Fruit fly (Drosophila melanogaster) ovary, adult (tissue): ENCODE results near the gene CG13984.

Experiments used
- CG17801 ChIP-seq: fragments of 200-800 bp; optimal IDR thresholded peaks from 2 replicates; lab custom pipeline; 2019; ENCODE audit warnings: missing biosample characterization, mild to moderate bottlenecking, missing genetic modification characterization, moderate library complexity; ENCODE audit not compliant: partially characterized antibody

Gene CG13984

dm6 chr2L:6324386-6324744, 15.7 kb downstream of the CG13984 start:
- peak; percentile 89 for TF ChIP-seq CG17801 (GFP tag; lab: Kevin White, UChicago)

DNA sequence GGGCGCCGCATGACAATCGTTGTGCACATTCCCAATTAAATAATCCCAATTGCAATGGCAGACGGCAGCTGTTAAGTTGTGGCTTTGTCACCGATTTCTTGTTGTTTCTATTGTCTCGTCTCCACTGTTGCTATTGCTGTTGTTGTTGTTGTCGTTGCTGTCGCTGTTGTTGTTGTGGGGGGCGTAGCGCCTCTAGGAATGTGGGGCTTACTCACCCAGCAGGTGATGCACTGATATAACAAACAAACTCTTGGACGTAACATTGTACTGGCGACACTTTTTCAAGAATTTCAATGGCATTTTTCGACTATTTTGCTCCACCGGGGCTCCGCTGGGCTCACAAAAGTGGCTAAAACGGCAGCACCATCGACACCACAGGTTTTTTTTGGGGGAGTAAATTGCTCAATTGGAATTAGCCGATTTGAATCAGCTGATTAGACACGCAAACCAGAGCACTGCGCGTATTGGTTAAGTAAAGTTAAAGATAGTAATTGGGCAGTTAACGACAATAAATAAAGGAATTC, 29.3 kb downstream of the CG13984 start:
- no peak for TF ChIP-seq CG17801 (GFP tag; lab: Kevin White, UChicago)

DNA sequence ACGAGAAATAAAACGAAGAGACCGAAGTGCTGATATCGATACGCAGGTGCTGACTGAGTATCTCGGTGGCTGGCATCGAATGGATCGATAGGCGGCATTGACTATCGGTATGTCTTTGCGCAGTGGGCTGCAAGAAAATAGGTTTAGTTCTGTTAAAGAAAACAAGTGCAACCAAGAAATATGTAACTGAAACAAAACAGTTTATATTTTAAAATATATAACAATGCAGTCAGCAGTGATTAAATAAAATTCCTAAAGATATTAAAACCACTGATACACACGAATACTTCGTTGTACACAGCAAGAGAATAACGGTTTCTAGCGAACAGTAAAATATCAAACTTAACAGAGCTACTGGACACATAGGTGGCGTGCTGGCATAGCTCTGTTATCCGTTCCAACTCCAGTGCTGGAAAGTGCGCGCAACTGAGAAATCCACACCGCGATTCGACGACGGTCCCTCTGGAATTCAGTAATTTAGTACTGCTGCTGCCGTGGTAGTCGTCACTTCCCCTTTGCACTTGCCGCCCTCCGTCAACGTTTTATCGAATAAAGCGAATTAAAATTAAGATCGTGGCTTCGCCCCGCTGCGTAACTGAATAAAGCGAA, 29.9 kb downstream of the CG13984 start, which contains the start of the genes Pez and Cpr:
Gene Pez, minus strand, starts transcription at position 305 of the 609 bp plus-strand sequence.
Gene Cpr, plus strand, starts transcription at position 470 of the 609 bp plus-strand sequence.
- TF ChIP-seq CG17801 (GFP tag; lab: Kevin White, UChicago): peak; percentile 42

dm6 chr2L:6339010-6339897, 30.6 kb downstream of the CG13984 start:
- peak; percentile 28 for TF ChIP-seq CG17801 (GFP tag; lab: Kevin White, UChicago)

DNA sequence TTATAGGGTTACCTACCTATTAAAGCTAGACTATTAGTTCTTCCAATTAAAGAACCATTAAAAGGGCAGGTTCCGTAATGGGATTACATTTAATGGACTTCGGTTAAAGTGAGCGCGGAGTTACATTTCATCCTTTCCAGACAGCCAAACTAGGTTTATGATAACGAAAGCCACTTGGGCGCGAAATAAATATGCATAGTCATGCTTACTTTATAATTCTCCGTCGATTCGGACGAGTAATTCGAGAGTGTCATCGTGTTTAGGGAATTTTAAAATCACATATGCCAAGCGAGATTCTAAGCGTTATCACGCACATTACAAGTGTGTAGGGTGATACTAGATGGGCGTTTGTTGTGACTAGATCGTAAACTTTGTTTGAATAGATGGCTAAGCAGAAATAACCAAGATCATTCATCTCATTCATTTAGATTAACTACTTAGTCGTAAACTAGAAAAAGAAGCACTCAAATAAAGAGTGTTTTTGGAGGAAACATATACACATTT, 31.7 kb downstream of the CG13984 start:
- TF ChIP-seq CG17801 (GFP tag; lab: Kevin White, UChicago): no peak

- no peak for TF ChIP-seq CG17801 (GFP tag; lab: Kevin White, UChicago)
These were observed 32.6 kb downstream of the CG13984 start for dm6 chr2L:6341246-6341645.

- no peak for TF ChIP-seq CG17801 (GFP tag; lab: Kevin White, UChicago)
These were observed 34.7 kb downstream of the CG13984 start for dm6 chr2L:6343084-6343873.

DNA sequence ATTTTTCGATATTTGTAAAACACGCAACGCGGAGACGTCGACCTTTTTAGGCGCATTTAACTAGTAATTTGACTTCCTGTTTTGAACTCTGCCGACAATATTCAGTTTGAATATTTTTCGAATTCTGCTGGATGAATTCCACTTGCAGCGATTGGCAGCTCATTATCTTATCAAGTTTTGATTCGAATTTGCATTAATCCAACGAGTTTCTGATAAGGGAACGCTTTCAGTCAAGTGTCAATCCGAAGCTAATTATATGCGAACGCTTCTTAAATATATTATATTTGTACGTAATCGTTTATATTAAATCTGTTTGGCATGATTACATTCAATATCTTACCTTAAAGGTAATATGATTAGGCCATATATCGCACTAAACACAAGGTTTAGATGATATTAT, 39.7 kb downstream of the CG13984 start, which contains the start of gene CG9497:
Gene CG9497, minus strand, starts transcription at position 101 of the 400 bp plus-strand sequence.
- no peak for TF ChIP-seq CG17801 (GFP tag; lab: Kevin White, UChicago)

DNA sequence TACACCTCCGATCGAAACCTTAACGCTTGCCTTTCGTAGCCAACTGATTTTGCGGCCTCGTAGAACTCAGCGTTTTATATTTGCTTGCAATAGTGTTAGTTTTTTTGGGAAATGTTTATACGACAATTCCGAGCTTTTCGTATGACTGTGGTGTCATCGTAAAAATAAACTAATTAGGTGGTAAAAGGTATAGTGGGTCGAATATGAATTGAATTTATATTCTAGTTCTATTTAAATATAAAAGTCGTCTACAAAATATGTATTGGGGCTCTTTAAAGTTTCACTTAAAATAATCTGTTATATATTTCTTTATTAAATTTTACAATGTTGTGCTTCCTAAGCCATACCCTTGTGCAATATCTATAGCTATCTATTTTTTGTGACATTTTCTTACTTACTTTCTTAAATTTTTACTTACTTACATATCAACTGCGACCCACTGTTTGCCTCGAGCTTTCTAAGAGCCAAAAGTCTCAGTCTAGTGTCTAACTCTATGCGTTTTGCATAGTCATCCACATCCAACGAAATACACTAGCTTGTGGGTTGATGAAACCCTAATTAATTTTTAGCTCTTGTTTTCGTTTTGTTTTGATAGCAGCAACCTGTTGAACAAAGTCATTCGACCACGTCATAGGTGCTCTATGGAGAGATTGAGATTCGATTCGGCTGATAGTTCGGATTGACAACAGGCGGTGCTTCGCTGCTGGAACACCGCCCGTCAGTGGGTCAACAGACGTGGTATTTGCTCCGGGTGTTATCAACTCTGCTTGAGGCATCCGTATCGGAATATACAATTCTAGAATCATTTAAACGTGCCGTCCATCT, 42.6 kb downstream of the CG13984 start, which contains the start of gene CG9498:
Gene CG9498, minus strand, starts transcription at position 51 of the 825 bp plus-strand sequence.
- TF ChIP-seq CG17801 (GFP tag; lab: Kevin White, UChicago): peak; percentile 9

dm6 chr2L:6351809-6352182, 43.2 kb downstream of the CG13984 start:
- TF ChIP-seq CG17801 (GFP tag; lab: Kevin White, UChicago): peak; percentile 67

DNA sequence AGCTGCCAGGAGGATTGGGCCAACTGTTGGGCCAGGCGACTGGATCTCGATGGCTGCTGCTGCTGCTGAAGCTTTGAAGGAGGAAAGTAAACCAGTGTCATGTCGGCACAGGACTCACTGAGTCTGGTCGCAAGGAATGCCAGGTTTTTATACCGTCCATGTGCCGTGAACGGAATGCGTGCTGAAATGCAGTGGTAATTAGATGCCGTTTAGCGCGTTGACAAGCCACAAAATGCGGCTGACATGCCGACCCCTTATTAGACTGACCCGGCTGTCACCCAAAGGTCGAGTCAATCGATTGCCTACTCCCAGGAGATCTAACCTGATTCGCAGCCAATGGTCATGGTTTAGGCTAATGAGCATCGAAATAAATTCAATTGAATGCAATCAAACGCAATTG, 45.6 kb downstream of the CG13984 start, which contains the start of gene ppk7:
Gene ppk7, minus strand, starts transcription at position 101 of the 400 bp plus-strand sequence.
- no peak for TF ChIP-seq CG17801 (GFP tag; lab: Kevin White, UChicago)

DNA sequence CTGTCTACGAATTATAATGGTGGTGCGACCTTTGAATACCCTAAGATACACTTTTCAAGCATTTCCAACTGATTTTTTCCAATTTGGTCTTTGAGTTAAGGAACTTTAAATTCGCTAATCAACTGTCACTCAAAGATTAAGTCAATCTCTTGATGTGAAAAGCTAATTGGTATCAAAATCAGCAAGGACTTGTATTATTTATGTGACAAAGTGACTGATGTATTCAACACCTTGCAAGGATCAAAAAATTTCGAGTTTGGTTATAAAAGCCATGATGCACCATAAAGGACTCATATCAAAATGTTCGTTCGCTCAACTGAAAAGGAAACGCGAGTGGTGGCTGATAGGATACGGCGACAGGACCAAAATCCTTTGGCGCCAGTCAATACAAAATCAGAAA, 46.0 kb downstream of the CG13984 start, which contains the start of gene ppk14:
Gene ppk14, plus strand, starts transcription at position 301 of the 400 bp plus-strand sequence.
- TF ChIP-seq CG17801 (GFP tag; lab: Kevin White, UChicago): no peak

- TF ChIP-seq CG17801 (GFP tag; lab: Kevin White, UChicago): no peak
These were observed 47.5 kb downstream of the CG13984 start for dm6 chr2L:6356134-6356533.
